Worm (Caenorhabditis elegans) whole organism, L3 larva: Measurements from ENCODE around the gene cah-5.
A peak's percentile ranks its signal among the peaks of the same experiment; 100 is the strongest.

Source experiments
- R02D3.7 ChIP-seq: fragments of 150-350 bp; optimal IDR thresholded peaks from 2 replicates; lab custom pipeline; 2014; ENCODE audit warnings: missing biosample characterization, missing genetic modification characterization
- ZK546.5 ChIP-seq: sonication (generic microtip); optimal IDR thresholded peaks from 2 replicates; lab custom pipeline; 2017; ENCODE audit warnings: missing biosample characterization, missing genetic modification characterization
- aly-2 ChIP-seq: fragments of 150-350 bp; optimal IDR thresholded peaks from 2 replicates; lab custom pipeline; 2014; ENCODE audit warnings: missing biosample characterization, missing genetic modification characterization
- ceh-16 ChIP-seq: sonication (generic microtip); optimal IDR thresholded peaks from 2 replicates; lab custom pipeline; 2017; ENCODE audit warnings: missing biosample characterization, missing genetic modification characterization
- ceh-28 ChIP-seq: fragments of 150-350 bp; optimal IDR thresholded peaks from 2 replicates; lab custom pipeline; 2014; ENCODE audit warnings: missing biosample characterization, missing genetic modification reagents, missing genetic modification characterization
- ceh-82 ChIP-seq: fragments of 150-350 bp; optimal IDR thresholded peaks from 2 replicates; lab custom pipeline; 2014; ENCODE audit warnings: missing biosample characterization, missing genetic modification characterization
- daf-12 ChIP-seq: fragments of 150-350 bp; optimal IDR thresholded peaks from 2 replicates; lab custom pipeline; 2014; ENCODE audit warnings: missing biosample characterization, missing genetic modification reagents, missing genetic modification characterization
- egl-5 ChIP-seq: fragments of 150-350 bp; optimal IDR thresholded peaks from 2 replicates; lab custom pipeline; 2017; ENCODE audit warnings: missing biosample characterization, missing genetic modification reagents, missing genetic modification characterization, inconsistent platforms
- elt-1 ChIP-seq: fragments of 150-350 bp; optimal IDR thresholded peaks from 2 replicates; lab custom pipeline; 2014; ENCODE audit warnings: missing biosample characterization, missing genetic modification characterization
- elt-2 ChIP-seq: sonication (generic microtip); optimal IDR thresholded peaks from 2 replicates; lab custom pipeline; 2016; ENCODE audit warnings: missing genetic modification reagents, mild to moderate bottlenecking, missing genetic modification characterization, missing compliant biosample characterization
- elt-3 ChIP-seq, 3 experiments: fragments of 150-350 bp in 1 of 3; sonication (generic microtip) in 2 of 3; optimal IDR thresholded peaks; 2 replicates in 2 of 3; 4 replicates in 1 of 3; lab custom pipeline; 2014 to 2017; ENCODE audit warnings: missing biosample characterization in 3 of 3, missing genetic modification characterization in 3 of 3
- fkh-10 ChIP-seq: sonication (generic microtip); optimal IDR thresholded peaks from 2 replicates; lab custom pipeline; 2017; ENCODE audit warnings: missing biosample characterization, missing genetic modification reagents, missing genetic modification characterization
- fkh-2 ChIP-seq: fragments of 150-350 bp; optimal IDR thresholded peaks from 2 replicates; lab custom pipeline; 2014; ENCODE audit warnings: missing biosample characterization, missing genetic modification reagents, missing genetic modification characterization
- fos-1 ChIP-seq: fragments of 150-350 bp; optimal IDR thresholded peaks from 2 replicates; lab custom pipeline; 2014; ENCODE audit warnings: missing biosample characterization, missing genetic modification characterization
- lin-15B ChIP-seq: fragments of 150-350 bp; optimal IDR thresholded peaks from 2 replicates; lab custom pipeline; 2014; ENCODE audit warnings: missing biosample characterization, missing genetic modification characterization
- lin-39 ChIP-seq: fragments of 150-350 bp; optimal IDR thresholded peaks from 2 replicates; lab custom pipeline; 2018; ENCODE audit warnings: missing biosample characterization, missing genetic modification reagents, missing genetic modification characterization
- lsy-12 ChIP-seq: sonication (generic microtip); optimal IDR thresholded peaks from 2 replicates; lab custom pipeline; 2016; ENCODE audit warnings: mild to moderate bottlenecking, missing genetic modification characterization, missing compliant biosample characterization
- mdl-1 ChIP-seq: fragments of 150-350 bp; optimal IDR thresholded peaks from 2 replicates; lab custom pipeline; 2014; ENCODE audit warnings: missing biosample characterization, missing genetic modification characterization
- nfya-1 ChIP-seq: sonication (generic microtip); optimal IDR thresholded peaks from 2 replicates; lab custom pipeline; 2017; ENCODE audit warnings: missing genetic modification characterization, mild to moderate bottlenecking, missing compliant biosample characterization, antibody characterized with exemption, moderate library complexity; ENCODE audit not compliant: insufficient read depth
- nhr-11 ChIP-seq: fragments of 150-350 bp; optimal IDR thresholded peaks from 2 replicates; lab custom pipeline; 2014; ENCODE audit warnings: missing biosample characterization, missing genetic modification characterization
- nhr-23 ChIP-seq: fragments of 150-350 bp; optimal IDR thresholded peaks from 2 replicates; lab custom pipeline; 2014; ENCODE audit warnings: missing biosample characterization, missing genetic modification reagents, missing genetic modification characterization
- nhr-25 ChIP-seq: sonication (generic microtip); optimal IDR thresholded peaks from 2 replicates; lab custom pipeline; 2017; ENCODE audit warnings: missing biosample characterization, missing genetic modification characterization
- nhr-43 ChIP-seq: sonication (generic microtip); optimal IDR thresholded peaks from 2 replicates; lab custom pipeline; 2016; ENCODE audit warnings: mild to moderate bottlenecking, missing genetic modification characterization, missing compliant biosample characterization; ENCODE audit not compliant: poor library complexity, severe bottlenecking
- nhr-67 ChIP-seq: fragments of 150-350 bp; optimal IDR thresholded peaks from 2 replicates; lab custom pipeline; 2014; ENCODE audit warnings: missing biosample characterization, missing genetic modification characterization
- nhr-76 ChIP-seq: fragments of 150-350 bp; sonication (generic microtip); optimal IDR thresholded peaks from 5 replicates; lab custom pipeline; 2014; ENCODE audit warnings: missing biosample characterization, missing genetic modification characterization
- pha-4 ChIP-seq: fragments of 150-350 bp; optimal IDR thresholded peaks from 2 replicates; lab custom pipeline; 2014; ENCODE audit warnings: missing biosample characterization, missing genetic modification reagents, missing genetic modification characterization
- sea-2 ChIP-seq: fragments of 150-350 bp; sonication (generic microtip); optimal IDR thresholded peaks from 4 replicates; lab custom pipeline; 2014; ENCODE audit warnings: missing biosample characterization, missing genetic modification reagents, missing genetic modification characterization
- skn-1 ChIP-seq: fragments of 150-350 bp; optimal IDR thresholded peaks from 2 replicates; lab custom pipeline; 2014; ENCODE audit warnings: missing biosample characterization, missing genetic modification characterization
- snpc-4 ChIP-seq: fragments of 150-350 bp; optimal IDR thresholded peaks from 2 replicates; lab custom pipeline; 2014; ENCODE audit warnings: missing biosample characterization, missing genetic modification characterization
- tbx-2 ChIP-seq: sonication (generic microtip); optimal IDR thresholded peaks from 2 replicates; lab custom pipeline; 2016; ENCODE audit warnings: mild to moderate bottlenecking, missing genetic modification characterization, missing compliant biosample characterization
- ztf-4 ChIP-seq: fragments of 150-350 bp; optimal IDR thresholded peaks from 2 replicates; lab custom pipeline; 2014; ENCODE audit warnings: missing biosample characterization, missing genetic modification characterization

cah-5 gene

ce11 chrX:7019733-7020132 lies at the start of gene cah-5:
Gene cah-5 (plus strand): TSS chrX:7020033.
- TF ChIP-seq fkh-2 (no peak), ceh-82 (tag; lab: Kevin White, UChicago) (no peak)

ce11 chrX:6970134-6970533 lies 49.7 kb upstream of the cah-5 start:
- TF ChIP-seq R02D3.7 (tag; lab: Kevin White, UChicago) (no peak), nhr-23 (tag; lab: Kevin White, UChicago) (no peak), sea-2 (GFP tag; lab: Kevin White, UChicago) (no peak)

- peak; percentile 71 for TF ChIP-seq lin-39
- TF ChIP-seq elt-2 (tag; lab: Kevin White, UChicago): no peak
- TF ChIP-seq nfya-1 (tag; lab: Kevin White, UChicago): peak; percentile 39
Observed at ce11 chrX:6971301-6971700, 48.5 kb upstream of the cah-5 start.

ce11 chrX:6988212-6988611 lies 31.6 kb upstream of the cah-5 start:
- TF ChIP-seq snpc-4 (tag; lab: Kevin White, UChicago) (no peak), nhr-76 (no peak), nhr-67 (tag; lab: Kevin White, UChicago) (no peak), lin-15B (tag; lab: Kevin White, UChicago) (no peak), ztf-4 (tag; lab: Kevin White, UChicago) (no peak), ceh-28 (no peak), skn-1 (tag; lab: Kevin White, UChicago) (no peak), egl-5 (tag; lab: Kevin White, UChicago) (no peak)

ce11 chrX:6989342-6989741 lies 30.5 kb upstream of the cah-5 start, which contains the start of gene F01E11.18:
Gene F01E11.18 (plus strand): TSS chrX:6989642.
- TF ChIP-seq R02D3.7 (tag; lab: Kevin White, UChicago): no peak
- TF ChIP-seq fkh-10: no peak
- no peak for TF ChIP-seq lsy-12 (tag; lab: Kevin White, UChicago)
- TF ChIP-seq aly-2: no peak
- TF ChIP-seq ceh-16: no peak
- no peak for TF ChIP-seq tbx-2 (tag; lab: Kevin White, UChicago)
- no peak for TF ChIP-seq nhr-25
- no peak for TF ChIP-seq elt-1

- no peak for TF ChIP-seq nhr-67 (tag; lab: Kevin White, UChicago)
Observed at ce11 chrX:6991427-6991826, 28.4 kb upstream of the cah-5 start, which contains the start of gene ugt-57. Gene ugt-57 (plus strand): TSS chrX:6991727.

- TF ChIP-seq ZK546.5 (tag; lab: Kevin White, UChicago): no peak
- peak; percentile 70 for TF ChIP-seq pha-4
- TF ChIP-seq, all 47 proteins: peak for 1
Observed at ce11 chrX:6996448-6996847, 23.4 kb upstream of the cah-5 start, which contains the start of the genes F01E11.20 and tsp-16. Gene F01E11.20 (minus strand): TSS chrX:6996548. Gene tsp-16 (minus strand): TSS chrX:6996620.

- TF ChIP-seq nhr-23 (tag; lab: Kevin White, UChicago) (no peak), fos-1 (tag; lab: Kevin White, UChicago) (no peak), pha-4 (no peak), R02D3.7 (tag; lab: Kevin White, UChicago) (no peak), nhr-11 (tag; lab: Kevin White, UChicago) (no peak)
Observed at ce11 chrX:7001933-7002332, 17.9 kb upstream of the cah-5 start.

- TF ChIP-seq nhr-43 (tag; lab: Kevin White, UChicago) (no peak), sea-2 (GFP tag; lab: Kevin White, UChicago) (no peak), ZK546.5 (tag; lab: Kevin White, UChicago) (no peak), egl-5 (tag; lab: Kevin White, UChicago) (no peak), daf-12 (no peak), fos-1 (tag; lab: Kevin White, UChicago) (no peak), tbx-2 (tag; lab: Kevin White, UChicago) (no peak), elt-3 (tag; optimal IDR thresholded peaks at IDR 0.05; lab: Kevin White, UChicago) (no peak), nhr-67 (tag; lab: Kevin White, UChicago) (no peak), mdl-1 (tag; lab: Kevin White, UChicago) (no peak)
Observed at ce11 chrX:7005475-7005874, 14.4 kb upstream of the cah-5 start, which contains the start of gene tyra-2. Gene tyra-2 (minus strand): TSS chrX:7005575.
